Worm (Caenorhabditis elegans) whole organism, late embryonic: ENCODE results near the gene rps-21.

Experiments used
- C08G9.2 ChIP-seq: sonication (generic microtip); optimal IDR thresholded peaks from 2 replicates; lab custom pipeline; 2016; ENCODE audit warnings: mild to moderate bottlenecking, missing genetic modification characterization, moderate library complexity, missing compliant biosample characterization
- C38D4.7 ChIP-seq: fragments of 200-800 bp; sonication (Bioruptor generic); optimal IDR thresholded peaks from 2 replicates; lab custom pipeline; 2018; ENCODE audit warnings: mild to moderate bottlenecking, missing genetic modification characterization, moderate library complexity, missing compliant biosample characterization
- F13H6.1 ChIP-seq: sonication (generic microtip); optimal IDR thresholded peaks from 2 replicates; lab custom pipeline; 2016; ENCODE audit warnings: missing genetic modification characterization, missing compliant biosample characterization
- K09A11.1 ChIP-seq: sonication (generic microtip); optimal IDR thresholded peaks from 2 replicates; lab custom pipeline; 2017; ENCODE audit warnings: antibody characterized with exemption, mild to moderate bottlenecking, missing genetic modification characterization, missing compliant biosample characterization; ENCODE audit not compliant: insufficient read depth
- Y22D7AL.16 ChIP-seq: sonication (generic microtip); optimal IDR thresholded peaks from 2 replicates; lab custom pipeline; 2016; ENCODE audit warnings: missing genetic modification characterization, missing compliant biosample characterization
- ahr-1 ChIP-seq: sonication (generic microtip); optimal IDR thresholded peaks from 2 replicates; lab custom pipeline; 2016; ENCODE audit warnings: missing genetic modification characterization, missing compliant biosample characterization
- ama-1 ChIP-seq: fragments of 150-350 bp; optimal IDR thresholded peaks from 2 replicates; lab custom pipeline; 2014
- ceh-22 ChIP-seq: sonication (generic microtip); optimal IDR thresholded peaks from 2 replicates; lab custom pipeline; 2017; ENCODE audit warnings: missing biosample characterization, missing genetic modification characterization
- ceh-24 ChIP-seq: sonication (generic microtip); optimal IDR thresholded peaks from 2 replicates; lab custom pipeline; 2016; ENCODE audit warnings: mild to moderate bottlenecking, missing genetic modification characterization, missing compliant biosample characterization
- ceh-30 ChIP-seq: fragments of 150-350 bp; optimal IDR thresholded peaks from 2 replicates; lab custom pipeline; 2014; ENCODE audit warnings: missing biosample characterization, missing genetic modification characterization
- ceh-31 ChIP-seq: sonication (generic microtip); optimal IDR thresholded peaks from 2 replicates; lab custom pipeline; 2016; ENCODE audit warnings: missing genetic modification characterization, missing compliant biosample characterization
- ceh-45 ChIP-seq: fragments of 200-800 bp; sonication (Bioruptor generic); IDR thresholded peaks from 2 replicates; pipeline ENCODE4 v1.3.6; 2022; ENCODE audit warnings: missing genetic modification reagents, missing genetic modification characterization, missing compliant biosample characterization
- ceh-48 ChIP-seq: sonication (generic microtip); optimal IDR thresholded peaks from 2 replicates; lab custom pipeline; 2016; ENCODE audit warnings: missing genetic modification characterization, inconsistent platforms, missing compliant biosample characterization
- ceh-6 ChIP-seq: fragments of 200-800 bp; sonication (Bioruptor generic); optimal IDR thresholded peaks from 2 replicates; lab custom pipeline; 2018; ENCODE audit warnings: mild to moderate bottlenecking, missing genetic modification characterization, missing compliant biosample characterization
- che-1 ChIP-seq: sonication (generic microtip); optimal IDR thresholded peaks from 2 replicates; lab custom pipeline; 2016; ENCODE audit warnings: mild to moderate bottlenecking, missing genetic modification characterization, missing compliant biosample characterization
- dmd-4 ChIP-seq: sonication (generic microtip); optimal IDR thresholded peaks from 2 replicates; lab custom pipeline; 2016; ENCODE audit warnings: borderline replicate concordance, missing genetic modification characterization, missing compliant biosample characterization
- dve-1 ChIP-seq: sonication (generic microtip); optimal IDR thresholded peaks from 2 replicates; lab custom pipeline; 2017; ENCODE audit warnings: antibody characterized with exemption, mild to moderate bottlenecking, missing genetic modification characterization, missing compliant biosample characterization
- elt-2 ChIP-seq: sonication (generic microtip); optimal IDR thresholded peaks from 2 replicates; lab custom pipeline; 2016; ENCODE audit warnings: missing genetic modification reagents, missing genetic modification characterization, missing compliant biosample characterization
- elt-4 ChIP-seq: sonication (generic microtip); optimal IDR thresholded peaks from 2 replicates; lab custom pipeline; 2016; ENCODE audit warnings: missing genetic modification characterization, missing compliant biosample characterization
- ets-4 ChIP-seq: sonication (generic microtip); optimal IDR thresholded peaks from 2 replicates; lab custom pipeline; 2016; ENCODE audit warnings: missing genetic modification characterization, missing compliant biosample characterization
- fax-1 ChIP-seq: sonication (generic microtip); optimal IDR thresholded peaks from 2 replicates; lab custom pipeline; 2016; ENCODE audit warnings: missing genotype, missing genetic modification characterization, missing compliant biosample characterization
- fkh-10 ChIP-seq: fragments of 150-350 bp; optimal IDR thresholded peaks from 2 replicates; lab custom pipeline; 2014; ENCODE audit warnings: missing biosample characterization, missing genetic modification reagents, missing genetic modification characterization
- fkh-6 ChIP-seq: sonication (generic microtip); optimal IDR thresholded peaks from 2 replicates; lab custom pipeline; 2016; ENCODE audit warnings: missing genetic modification characterization, missing compliant biosample characterization
- gmeb-2 ChIP-seq: sonication (generic microtip); optimal IDR thresholded peaks from 2 replicates; lab custom pipeline; 2016; ENCODE audit warnings: missing genetic modification characterization, inconsistent platforms, missing compliant biosample characterization
- hlh-13 ChIP-seq: fragments of 200-800 bp; sonication (Bioruptor generic); optimal IDR thresholded peaks from 2 replicates; lab custom pipeline; 2018; ENCODE audit warnings: mild to moderate bottlenecking, missing genetic modification characterization, missing compliant biosample characterization
- hlh-15 ChIP-seq: sonication (generic microtip); optimal IDR thresholded peaks from 2 replicates; lab custom pipeline; 2016; ENCODE audit warnings: missing genetic modification characterization, missing compliant biosample characterization
- hlh-6 ChIP-seq: sonication (generic microtip); optimal IDR thresholded peaks from 2 replicates; lab custom pipeline; 2016; ENCODE audit warnings: missing genotype, missing genetic modification characterization, missing compliant biosample characterization
- hlh-8 ChIP-seq: sonication (generic microtip); optimal IDR thresholded peaks from 2 replicates; lab custom pipeline; 2016; ENCODE audit warnings: missing genotype, missing genetic modification characterization, missing compliant biosample characterization
- lim-6 ChIP-seq: sonication (generic microtip); optimal IDR thresholded peaks from 2 replicates; lab custom pipeline; 2016; ENCODE audit warnings: missing genetic modification characterization, missing compliant biosample characterization
- lin-11 ChIP-seq: fragments of 200-800 bp; sonication (Bioruptor generic); optimal IDR thresholded peaks from 2 replicates; lab custom pipeline; 2018; ENCODE audit warnings: mild to moderate bottlenecking, missing genetic modification characterization, missing compliant biosample characterization
- madf-2 ChIP-seq: sonication (generic microtip); optimal IDR thresholded peaks from 2 replicates; lab custom pipeline; 2017; ENCODE audit warnings: missing genetic modification characterization, missing compliant biosample characterization
- mec-3 ChIP-seq: sonication (generic microtip); optimal IDR thresholded peaks from 2 replicates; lab custom pipeline; 2016; ENCODE audit warnings: borderline replicate concordance, missing genetic modification characterization, missing compliant biosample characterization
- nfya-1 ChIP-seq: sonication (generic microtip); optimal IDR thresholded peaks from 2 replicates; lab custom pipeline; 2017; ENCODE audit warnings: missing genetic modification characterization, mild to moderate bottlenecking, missing compliant biosample characterization, antibody characterized with exemption, moderate library complexity
- nhr-11 ChIP-seq: fragments of 150-350 bp; optimal IDR thresholded peaks from 2 replicates; lab custom pipeline; 2014; ENCODE audit warnings: missing biosample characterization, missing genetic modification characterization
- npax-4 ChIP-seq: sonication (generic microtip); optimal IDR thresholded peaks from 2 replicates; lab custom pipeline; 2016; ENCODE audit warnings: missing genetic modification characterization, missing compliant biosample characterization
- odd-2 ChIP-seq: sonication (generic microtip); optimal IDR thresholded peaks from 2 replicates; lab custom pipeline; 2017; ENCODE audit warnings: antibody characterized with exemption, mild to moderate bottlenecking, missing genetic modification characterization, missing compliant biosample characterization
- pag-3 ChIP-seq: sonication (generic microtip); optimal IDR thresholded peaks from 2 replicates; lab custom pipeline; 2016; ENCODE audit warnings: missing compliant biosample characterization, missing genetic modification characterization, borderline replicate concordance
- pha-4 ChIP-seq: fragments of 150-350 bp; optimal IDR thresholded peaks from 2 replicates; lab custom pipeline; 2018; ENCODE audit warnings: missing biosample characterization, missing genetic modification reagents, missing genetic modification characterization
- pqm-1 ChIP-seq: sonication (generic microtip); optimal IDR thresholded peaks from 2 replicates; lab custom pipeline; 2016; ENCODE audit warnings: missing genetic modification characterization, missing compliant biosample characterization
- pros-1 ChIP-seq: fragments of 150-350 bp; optimal IDR thresholded peaks from 2 replicates; lab custom pipeline; 2014; ENCODE audit warnings: missing biosample characterization, missing genetic modification reagents, missing genetic modification characterization
- ref-2 ChIP-seq: sonication (generic microtip); optimal IDR thresholded peaks from 2 replicates; lab custom pipeline; 2016; ENCODE audit warnings: missing genetic modification characterization, missing compliant biosample characterization
- rnt-1 ChIP-seq: sonication (generic microtip); optimal IDR thresholded peaks from 2 replicates; lab custom pipeline; 2016; ENCODE audit warnings: missing genetic modification characterization, missing compliant biosample characterization
- sox-2 ChIP-seq: fragments of 200-800 bp; sonication (Bioruptor generic); IDR thresholded peaks from 2 replicates; pipeline ENCODE4 v1.3.6; 2022; ENCODE audit warnings: missing genetic modification reagents, missing genetic modification characterization, missing compliant biosample characterization
- sox-4 ChIP-seq: sonication (generic microtip); optimal IDR thresholded peaks from 2 replicates; lab custom pipeline; 2017; ENCODE audit warnings: mild to moderate bottlenecking, missing genetic modification characterization, inconsistent platforms, missing compliant biosample characterization
- tbx-2 ChIP-seq: sonication (generic microtip); optimal IDR thresholded peaks from 2 replicates; lab custom pipeline; 2016; ENCODE audit warnings: missing genetic modification characterization, missing compliant biosample characterization
- ttx-3 ChIP-seq: sonication (generic microtip); optimal IDR thresholded peaks from 2 replicates; lab custom pipeline; 2016; ENCODE audit warnings: missing genetic modification reagents, missing genetic modification characterization, missing compliant biosample characterization
- unc-3 ChIP-seq, 2 experiments: fragments of 200-800 bp in 1 of 2; sonication (Bioruptor generic) in 1 of 2; sonication (generic microtip) in 1 of 2; conservative IDR thresholded peaks in 1 of 2; optimal IDR thresholded peaks in 1 of 2; 2 replicates each; pipeline versions ENCODE4 v1.3.6 to Lab custom; 2016 to 2022; ENCODE audit warnings: missing compliant biosample characterization in 2 of 2, missing genetic modification characterization in 2 of 2, missing genetic modification reagents in 1 of 2
- unc-42 ChIP-seq: sonication (generic microtip); optimal IDR thresholded peaks from 2 replicates; lab custom pipeline; 2016; ENCODE audit warnings: missing genotype, missing genetic modification characterization, missing compliant biosample characterization
- unc-55 ChIP-seq: sonication (generic microtip); optimal IDR thresholded peaks from 2 replicates; lab custom pipeline; 2017; ENCODE audit warnings: missing biosample characterization, missing genetic modification reagents, missing genetic modification characterization
- zip-5 ChIP-seq: sonication (generic microtip); optimal IDR thresholded peaks from 2 replicates; lab custom pipeline; 2016; ENCODE audit warnings: missing genetic modification characterization, missing compliant biosample characterization
- ztf-16 ChIP-seq: sonication (generic microtip); optimal IDR thresholded peaks from 2 replicates; lab custom pipeline; 2017; ENCODE audit warnings: missing genetic modification characterization, missing compliant biosample characterization

The rps-21 gene

DNA sequence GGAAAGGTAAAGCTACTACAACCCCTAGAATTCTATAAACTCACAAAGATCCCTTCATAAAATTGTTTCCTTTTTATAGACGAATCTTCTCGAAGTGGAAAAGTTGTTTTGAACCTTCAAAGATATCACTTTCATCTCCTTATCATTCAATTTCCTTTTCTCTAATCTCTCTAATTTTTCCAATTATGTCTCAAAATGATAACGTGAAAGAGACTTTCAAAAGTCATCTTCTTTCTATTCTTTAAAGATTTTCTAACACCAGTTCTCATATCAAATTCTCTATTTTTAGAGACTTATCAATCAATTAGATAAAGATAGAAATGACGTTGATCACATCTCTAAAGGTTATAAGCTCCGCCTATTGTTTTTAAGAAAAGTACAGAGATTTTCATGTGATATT is 10.0 kb upstream of the rps-21 start:
- TF ChIP-seq dve-1 (tag; lab: Kevin White, UChicago) (no peak), ceh-22 (tag; lab: Kevin White, UChicago) (no peak)
- TF ChIP-seq, all 69 proteins: peak for 0

DNA sequence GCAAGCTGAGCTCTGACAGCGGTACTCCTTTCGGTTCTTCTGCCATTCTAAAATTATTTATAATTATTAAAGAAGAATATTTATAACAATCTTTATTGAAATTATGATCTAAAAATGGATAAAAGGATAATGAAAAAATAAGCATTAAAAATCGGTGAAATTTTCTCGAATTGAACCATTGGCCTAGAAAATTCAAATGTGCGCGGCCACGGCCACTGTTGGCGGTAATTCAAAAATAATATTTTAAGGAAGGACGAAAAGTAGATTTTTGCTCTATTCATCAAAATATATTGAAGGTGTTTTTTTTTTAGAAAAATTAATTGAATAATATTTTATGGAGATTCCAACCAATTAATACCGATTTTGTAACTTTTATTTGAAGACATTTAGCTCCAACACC is 9.4 kb upstream of the rps-21 start, which contains the start of gene pfd-5:
Gene pfd-5 (minus strand): TSS at position 47 of the 400 bp plus-strand sequence.
- TF ChIP-seq unc-55 (GFP tag; lab: Kevin White, UChicago), result no peak
- TF ChIP-seq elt-4 (tag; lab: Kevin White, UChicago), result no peak
- no peak for TF ChIP-seq K09A11.1 (tag; lab: Kevin White, UChicago)
- no peak for TF ChIP-seq pag-3 (tag; lab: Kevin White, UChicago)
- TF ChIP-seq ceh-30 (tag; lab: Kevin White, UChicago), result no peak
- no peak for TF ChIP-seq mec-3 (tag; lab: Kevin White, UChicago)
- no peak for TF ChIP-seq odd-2 (tag; lab: Kevin White, UChicago)
- no peak for TF ChIP-seq nhr-11 (tag; lab: Kevin White, UChicago)
- peak; percentile 11 for TF ChIP-seq hlh-15 (tag; lab: Kevin White, UChicago)
- peak; percentile 46 for TF ChIP-seq nfya-1 (tag; lab: Kevin White, UChicago)
- TF ChIP-seq sox-4 (tag; lab: Kevin White, UChicago), result no peak
- peak; percentile 84 for TF ChIP-seq ref-2 (tag; lab: Kevin White, UChicago)
- TF ChIP-seq C08G9.2 (tag; lab: Kevin White, UChicago), result peak; percentile 92
- TF ChIP-seq che-1 (tag; lab: Kevin White, UChicago), result peak; percentile 5
- TF ChIP-seq pros-1, result no peak
- TF ChIP-seq elt-2 (tag; lab: Kevin White, UChicago), result peak; percentile 69
- no peak for TF ChIP-seq Y22D7AL.16 (tag; lab: Kevin White, UChicago)
- TF ChIP-seq ceh-45 (GFP tag; lab: Robert Waterston, UW), result no peak
- no peak for TF ChIP-seq npax-4 (tag; lab: Kevin White, UChicago)
- TF ChIP-seq lim-6, result peak; percentile 51
- no peak for TF ChIP-seq ttx-3 (tag; lab: Kevin White, UChicago)
- no peak for TF ChIP-seq ceh-22 (tag; lab: Kevin White, UChicago)
- peak; percentile 47 for TF ChIP-seq rnt-1 (tag; lab: Kevin White, UChicago)
- no peak for TF ChIP-seq ama-1 (lab: Kevin White, UChicago)
- TF ChIP-seq pqm-1 (tag; lab: Kevin White, UChicago), result peak; percentile 58
- peak; percentile 18 for TF ChIP-seq gmeb-2 (tag; lab: Kevin White, UChicago)
- peak; percentile 9 for TF ChIP-seq hlh-6 (tag; lab: Kevin White, UChicago)
- peak; percentile 91 for TF ChIP-seq ceh-31 (tag; lab: Kevin White, UChicago)
- no peak for TF ChIP-seq C38D4.7 (GFP tag; lab: Kevin White, UChicago)
- TF ChIP-seq unc-42, result peak; percentile 23
- TF ChIP-seq fkh-6, result peak; percentile 47
- no peak for TF ChIP-seq hlh-13 (GFP tag; lab: Kevin White, UChicago)
- no peak for TF ChIP-seq ceh-24 (tag; lab: Kevin White, UChicago)
- TF ChIP-seq dmd-4 (tag; lab: Kevin White, UChicago), result no peak
- TF ChIP-seq tbx-2 (tag; lab: Kevin White, UChicago), result peak; percentile 87
- TF ChIP-seq unc-3 (GFP tag; conservative IDR thresholded peaks at IDR 0.05; lab: Robert Waterston, UW), result no peak; the same call in 1 of the 2 replicates
- TF ChIP-seq unc-3 (tag; optimal IDR thresholded peaks at IDR 0.05; lab: Kevin White, UChicago), result peak; percentile 12
- TF ChIP-seq ceh-6 (GFP tag; lab: Kevin White, UChicago), result no peak
- TF ChIP-seq hlh-8, result peak; percentile 94
- peak; percentile 20 for TF ChIP-seq madf-2 (tag; lab: Kevin White, UChicago)
- TF ChIP-seq ceh-48 (tag; lab: Kevin White, UChicago), result no peak
- no peak for TF ChIP-seq fkh-10 (GFP tag; lab: Kevin White, UChicago)
- no peak for TF ChIP-seq lin-11 (tag; lab: Kevin White, UChicago)
- TF ChIP-seq pha-4 (tag; lab: Kevin White, UChicago), result no peak
- peak; percentile 43 for TF ChIP-seq ztf-16
- peak; percentile 90 for TF ChIP-seq zip-5 (tag; lab: Kevin White, UChicago)
- TF ChIP-seq sox-2 (GFP tag; lab: Robert Waterston, UW), result no peak
- TF ChIP-seq F13H6.1 (tag; lab: Kevin White, UChicago), result no peak
- peak; percentile 74 for TF ChIP-seq fax-1 (tag; lab: Kevin White, UChicago)
- TF ChIP-seq ets-4 (tag; lab: Kevin White, UChicago), result peak; percentile 90
- TF ChIP-seq ahr-1 (tag; lab: Kevin White, UChicago), result peak; percentile 20
